Worm (Caenorhabditis elegans): ENCODE measurements around the gene str-8.

DNA sequence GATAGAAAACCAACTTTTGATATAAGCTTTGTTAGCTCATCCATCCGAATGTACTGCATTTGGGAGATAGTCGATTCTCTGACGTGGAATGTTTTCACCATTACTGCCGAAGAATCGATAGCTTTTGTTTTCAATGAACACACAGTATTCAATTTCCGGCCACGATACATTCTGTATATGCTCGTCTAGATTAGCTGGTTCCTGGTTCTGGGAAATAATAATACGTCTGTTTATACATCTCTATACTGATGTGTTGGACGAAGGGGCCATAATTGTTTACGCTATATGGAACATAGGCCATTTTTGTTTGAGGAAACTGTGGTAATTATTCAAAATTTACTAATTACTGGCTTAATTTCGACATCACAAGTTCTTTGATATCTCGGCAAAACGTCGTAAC is 4.7 kb upstream of the str-8 start, which contains the start of gene str-6:
- TF ChIP-seq skn-1 (tag; optimal IDR thresholded peaks at IDR 0.05) = no peak
- no peak for TF ChIP-seq ceh-82 (tag; optimal IDR thresholded peaks at IDR 0.05)
- no peak for TF ChIP-seq hif-1 (tag; optimal IDR thresholded peaks at IDR 0.05)
